Fruit fly (Drosophila melanogaster) whole organism, larva: ENCODE measurements around the gene CG5390.
A peak's percentile ranks its signal among the peaks of the same experiment; 100 is the strongest.

ENCODE experiments used
- noc ChIP-seq: fragments of 200-800 bp; sonication (Bioruptor generic); optimal IDR thresholded peaks from 3 replicates; lab custom pipeline; 2019; ENCODE audit warnings: missing biosample characterization, mild to moderate bottlenecking, missing genetic modification characterization, moderate library complexity

CG5390 gene

DNA sequence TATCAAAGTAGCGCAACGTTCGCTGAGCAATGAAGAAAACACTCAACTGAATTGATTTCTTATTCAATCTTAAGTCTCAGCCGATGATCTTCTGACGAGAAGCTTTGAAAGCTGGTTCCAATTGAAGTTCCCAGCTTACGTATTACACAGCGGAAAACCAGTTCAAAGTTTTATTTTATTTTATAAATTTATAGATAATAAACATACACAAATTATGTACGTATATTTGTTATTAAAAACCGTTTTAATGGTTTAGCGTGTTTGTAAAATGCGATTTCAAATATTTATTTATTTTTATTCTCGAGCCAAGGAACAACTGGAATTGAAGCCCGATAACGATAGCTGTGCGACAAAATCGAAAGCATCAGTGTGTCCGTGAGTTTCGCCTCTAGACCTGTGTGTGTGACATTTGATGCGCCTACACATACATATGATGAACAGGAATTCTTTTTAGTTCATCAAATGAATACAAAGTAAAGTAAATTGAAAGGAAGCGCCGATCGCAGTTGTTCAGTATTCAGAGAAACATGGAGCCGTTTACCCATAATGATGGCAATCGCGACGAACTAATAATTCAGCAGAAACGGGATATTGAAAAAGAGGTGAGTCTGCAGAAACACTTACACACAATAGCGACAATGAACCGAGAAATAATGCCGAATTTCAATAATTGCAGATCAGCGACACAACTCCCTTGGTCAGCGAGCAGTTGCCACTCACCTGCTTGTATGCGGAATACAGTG is at the start of gene CG5390, which contains the start of gene CG4968:
TSS of gene CG5390 (minus strand) at position 77 of the 743 bp plus-strand sequence.
TSS of gene CG4968 (plus strand) at position 405 of the 743 bp plus-strand sequence.
- peak; percentile 59 for TF ChIP-seq noc

DNA sequence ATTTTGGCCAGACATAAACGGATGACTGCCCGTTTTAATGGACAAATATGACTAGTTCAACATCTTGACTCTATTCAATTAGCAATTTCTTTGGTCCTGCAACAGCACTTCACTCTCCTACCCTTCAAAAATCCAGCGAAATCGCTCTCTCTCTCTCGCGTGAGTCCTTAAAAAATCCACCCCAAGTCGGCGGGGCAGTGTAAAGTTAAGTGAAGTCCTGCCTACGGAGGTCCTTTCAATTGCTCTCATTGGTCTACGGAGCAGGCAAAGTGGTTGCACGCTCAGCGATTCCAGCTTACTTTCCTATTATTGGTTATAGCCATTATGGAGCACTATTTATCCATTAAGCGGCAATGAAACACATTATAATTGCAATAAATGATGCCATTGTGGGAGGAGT is 47.5 kb upstream of the CG5390 start, which contains the start of gene CG34367:
TSS of gene CG34367 (minus strand) at position 35 of the 400 bp plus-strand sequence.
- TF ChIP-seq noc: no peak

DNA sequence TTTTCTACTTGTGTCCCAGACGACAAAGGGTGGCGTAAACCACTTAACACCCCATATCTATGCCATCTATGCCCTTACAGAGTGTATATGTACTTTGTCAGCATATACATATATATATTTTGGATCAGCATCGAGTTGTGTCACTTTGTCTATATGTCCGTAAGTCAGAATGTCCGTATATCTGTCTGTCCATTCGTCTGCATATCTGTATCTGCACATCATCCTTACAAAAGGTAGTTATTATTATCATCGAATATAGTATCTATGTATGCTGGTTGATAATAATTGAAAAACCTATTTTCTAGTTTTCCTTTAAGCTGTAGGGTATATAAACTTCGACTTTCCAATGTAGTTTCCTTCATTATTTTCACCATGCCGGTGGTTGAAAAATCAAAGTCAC is 44.7 kb upstream of the CG5390 start:
- no peak for TF ChIP-seq noc

DNA sequence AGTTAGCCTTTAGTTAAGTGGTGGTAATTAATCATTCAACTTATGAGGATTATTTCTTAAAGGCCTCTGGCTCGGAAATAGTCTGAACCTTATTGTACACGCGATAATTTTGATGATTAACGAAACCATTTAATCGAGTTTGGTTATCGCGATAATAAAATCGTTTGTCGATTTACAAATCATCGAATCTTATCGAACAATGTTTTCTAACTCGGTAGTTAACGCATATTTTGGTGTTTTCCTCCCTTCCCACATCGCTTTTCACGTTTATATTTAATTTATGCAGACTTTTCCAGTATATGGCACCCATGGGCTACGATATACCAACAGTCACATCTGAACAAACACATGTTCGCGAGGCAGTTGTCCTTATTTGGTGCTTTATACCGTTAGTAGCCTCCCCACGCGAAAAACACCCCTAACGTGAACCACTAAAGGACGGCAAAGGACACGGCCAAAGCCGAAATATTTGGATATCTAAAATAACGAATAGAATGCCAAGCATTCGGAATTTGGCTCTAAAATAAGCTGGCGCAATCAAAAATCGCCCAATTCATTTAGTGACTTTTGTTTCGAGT is 37.7 kb upstream of the CG5390 start, which contains the start of gene Frmd5:
TSS of gene Frmd5 (plus strand) at position 414 of the 578 bp plus-strand sequence.
- no peak for TF ChIP-seq noc

DNA sequence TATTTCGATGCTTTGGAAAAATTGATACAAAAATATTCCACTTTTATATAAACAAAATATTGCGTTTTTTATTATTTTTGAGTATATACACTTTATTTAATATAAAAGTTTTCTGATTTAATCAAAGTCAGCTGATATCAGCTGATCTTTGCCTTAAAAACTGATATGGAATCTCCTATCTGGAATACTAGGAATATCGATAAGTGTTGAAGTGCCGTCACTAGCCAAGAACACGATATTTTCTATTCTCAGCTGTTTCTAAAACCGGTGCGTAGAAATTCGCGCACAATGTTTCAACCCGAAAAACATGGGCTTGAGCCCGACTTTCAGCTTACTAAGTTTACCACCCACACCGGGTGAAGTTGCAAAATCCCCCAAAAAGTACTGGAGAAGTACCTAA is 36.1 kb upstream of the CG5390 start, which contains the start of gene Sps2:
TSS of gene Sps2 (plus strand) at position 124 of the 400 bp plus-strand sequence.
- no peak for TF ChIP-seq noc

DNA sequence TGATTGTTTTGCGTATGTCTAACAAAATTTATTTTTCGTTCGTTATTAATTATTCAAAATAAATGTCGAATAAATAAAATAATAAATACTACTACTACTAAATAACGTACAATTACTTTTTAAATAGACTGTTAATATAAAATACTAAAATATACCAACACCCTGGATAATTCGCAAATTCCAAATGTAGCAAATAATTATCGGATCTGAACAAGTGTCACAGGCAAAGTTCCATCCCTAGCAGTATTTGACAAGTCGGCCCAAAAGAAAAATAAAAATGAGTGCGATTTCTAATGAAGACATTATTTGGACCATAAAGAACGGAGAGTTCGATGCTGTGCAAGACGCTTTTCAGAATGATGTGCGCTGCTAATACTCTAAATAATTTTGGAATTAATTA is 35.0 kb upstream of the CG5390 start, which contains the start of gene CG31715:
TSS of gene CG31715 (plus strand) at position 212 of the 400 bp plus-strand sequence.
- TF ChIP-seq noc: peak; percentile 14

DNA sequence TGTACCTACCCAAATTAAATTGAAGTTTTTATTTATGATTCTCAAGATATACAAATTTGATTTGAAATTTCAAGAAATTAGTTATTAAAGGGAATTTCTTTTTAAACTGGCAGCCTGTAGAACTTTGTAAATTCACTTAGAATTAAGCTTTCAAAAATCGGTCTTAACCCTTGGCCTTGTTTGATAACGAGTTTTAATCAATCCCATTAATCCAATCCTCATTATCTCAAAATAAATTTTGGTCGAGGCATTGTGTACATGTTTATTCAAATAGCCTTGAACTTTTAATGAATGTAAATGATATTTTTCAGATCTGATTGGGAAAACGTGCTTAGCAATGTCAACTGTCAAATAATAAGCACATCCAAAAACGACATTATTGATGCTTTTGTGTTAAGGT is 33.4 kb upstream of the CG5390 start:
- no peak for TF ChIP-seq noc

DNA sequence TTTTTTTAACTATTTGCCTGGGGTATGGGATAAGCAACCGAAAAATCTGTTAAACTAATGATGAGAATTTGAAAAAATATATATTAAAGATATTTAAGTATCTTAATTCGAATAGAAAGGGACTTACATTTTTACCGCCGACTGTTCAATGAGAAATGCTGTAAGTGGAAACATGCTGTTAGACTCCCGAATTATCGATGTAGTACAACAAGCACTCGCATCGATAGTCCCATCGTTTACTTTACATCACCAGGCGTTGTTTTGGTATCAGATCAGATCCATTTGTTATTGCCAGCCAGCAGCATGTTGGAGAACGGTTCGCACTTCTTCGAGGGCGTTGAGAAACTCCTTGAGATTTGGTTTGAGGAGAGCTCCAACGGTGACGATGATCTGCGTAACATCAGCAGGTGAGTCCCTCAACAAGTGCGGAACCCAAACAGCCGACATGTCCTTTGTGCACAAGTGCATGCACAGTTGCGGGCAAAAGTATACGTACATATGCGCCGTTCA is 32.9 kb upstream of the CG5390 start, which contains the start of gene SamDC:
TSS of gene SamDC (plus strand) at position 246 of the 510 bp plus-strand sequence.
- no peak for TF ChIP-seq noc

DNA sequence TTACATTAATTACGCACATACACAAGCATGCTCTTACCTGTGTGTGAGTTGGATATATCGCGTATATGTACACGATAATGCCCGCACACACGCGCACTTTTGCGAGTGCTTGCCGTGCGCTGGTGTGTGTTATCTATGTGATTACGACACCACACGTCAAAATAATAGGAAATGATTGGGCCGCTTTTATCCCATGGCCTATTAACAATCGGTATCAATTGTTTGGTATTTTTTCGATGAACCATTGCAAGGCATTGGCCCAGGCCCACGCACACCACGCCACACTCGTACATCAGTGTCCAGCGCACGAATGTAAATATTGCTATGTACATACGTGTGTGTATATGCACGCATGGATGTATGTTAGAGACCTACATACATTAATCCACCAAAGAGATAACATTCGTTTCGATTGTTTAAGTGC is 28.5 kb upstream of the CG5390 start:
- peak; percentile 89 for TF ChIP-seq noc

DNA sequence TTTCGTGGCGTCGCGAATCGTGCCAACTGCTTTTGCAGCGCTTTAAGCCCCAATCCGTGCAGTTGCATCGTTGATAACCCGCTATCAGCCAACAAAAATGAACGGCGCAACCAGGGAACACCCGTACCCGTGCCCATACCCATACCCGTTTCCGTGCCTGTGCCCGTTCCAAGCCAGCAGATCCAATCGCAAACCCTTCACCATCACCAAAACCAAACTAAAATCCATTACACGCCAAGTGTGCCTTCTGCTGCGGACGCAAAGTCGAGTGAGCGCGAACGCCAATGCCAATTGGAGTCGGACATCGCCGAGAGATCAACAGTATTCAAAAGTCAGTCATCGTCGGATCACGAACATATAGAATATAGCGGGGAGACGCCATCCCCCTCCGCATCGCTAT is 27.8 kb upstream of the CG5390 start:
- no peak for TF ChIP-seq noc

DNA sequence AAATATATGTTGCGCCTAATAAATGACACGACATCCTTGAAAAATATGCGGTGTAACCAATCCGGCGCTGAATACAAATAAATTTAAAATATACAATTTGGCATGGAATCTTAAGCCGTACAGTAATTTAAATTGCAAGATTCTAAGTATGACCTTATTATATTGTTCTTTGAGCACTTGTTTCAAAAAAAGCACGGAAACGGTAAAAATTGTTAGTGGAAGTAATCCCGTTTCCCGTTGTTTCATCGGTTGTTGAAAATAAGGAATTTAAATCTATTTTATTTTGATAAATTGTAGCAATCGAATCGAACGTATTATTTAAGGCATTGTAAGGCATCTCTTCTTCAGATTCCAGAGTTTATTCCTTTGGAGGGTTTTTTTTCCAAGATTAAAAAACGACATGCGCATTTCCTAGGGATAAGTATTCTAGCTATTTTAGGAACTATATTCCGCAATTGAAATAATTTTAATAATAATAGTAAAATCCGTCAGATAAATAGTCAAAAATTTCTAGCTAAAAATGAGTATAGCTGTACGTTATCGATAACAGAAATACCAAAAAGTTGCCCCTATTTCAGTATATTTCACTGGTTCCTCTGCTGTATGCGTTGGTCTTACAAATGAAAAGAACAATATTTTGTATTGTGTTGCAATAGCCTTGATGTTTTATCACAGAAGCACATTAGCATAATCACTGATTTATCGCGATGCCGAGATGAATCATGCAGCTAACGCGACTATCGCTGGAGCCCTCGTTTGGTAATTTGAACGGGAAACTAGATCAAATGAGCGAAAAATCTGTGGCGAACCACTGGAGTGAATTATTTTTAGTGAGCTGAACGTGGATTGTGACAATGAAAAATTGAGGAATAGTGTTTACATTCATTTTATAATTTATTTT is 26.9 kb upstream of the CG5390 start, which contains the start of gene GATAd:
TSS of gene GATAd (plus strand) at position 644 of the 901 bp plus-strand sequence.
- no peak for TF ChIP-seq noc

DNA sequence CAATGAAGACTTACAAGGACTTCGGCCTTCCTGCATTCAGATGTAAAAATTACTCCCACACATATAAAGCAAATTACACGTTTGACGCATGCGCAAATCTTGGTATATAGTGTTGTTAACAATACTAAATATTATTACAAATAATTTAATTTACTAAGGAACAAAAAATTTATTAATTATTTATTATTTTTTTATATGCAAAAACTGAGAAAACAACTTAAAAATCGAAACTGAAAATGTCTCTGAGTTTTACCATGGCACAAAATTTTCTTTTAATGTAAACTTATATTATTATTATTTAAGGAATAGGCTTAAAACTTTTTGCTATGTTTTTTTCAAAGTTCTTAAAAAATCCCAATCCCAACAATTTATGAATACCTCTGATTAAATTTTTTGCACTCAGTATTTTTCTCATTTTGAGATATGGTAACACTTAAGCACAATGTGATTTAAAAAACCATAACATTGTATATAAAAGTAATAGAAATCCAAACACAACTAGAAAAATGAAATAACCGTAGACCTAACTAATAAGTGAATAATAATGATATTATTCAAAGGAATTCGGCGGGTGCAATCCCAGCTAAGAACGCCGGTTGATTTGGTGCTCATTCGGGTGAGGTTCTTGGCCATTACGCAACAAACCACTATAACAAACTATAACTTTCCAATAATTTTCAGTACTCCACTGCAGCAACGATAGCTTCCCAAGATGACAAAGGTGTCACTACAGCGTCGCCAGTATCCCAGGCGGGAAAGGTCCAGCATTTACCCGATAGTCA is 24.9 kb upstream of the CG5390 start, which contains the start of the genes Schip1 and Cox10:
TSS of gene Schip1 (minus strand) at position 51 of the 782 bp plus-strand sequence.
TSS of gene Cox10 (plus strand) at position 406 of the 782 bp plus-strand sequence.
- TF ChIP-seq noc: no peak

DNA sequence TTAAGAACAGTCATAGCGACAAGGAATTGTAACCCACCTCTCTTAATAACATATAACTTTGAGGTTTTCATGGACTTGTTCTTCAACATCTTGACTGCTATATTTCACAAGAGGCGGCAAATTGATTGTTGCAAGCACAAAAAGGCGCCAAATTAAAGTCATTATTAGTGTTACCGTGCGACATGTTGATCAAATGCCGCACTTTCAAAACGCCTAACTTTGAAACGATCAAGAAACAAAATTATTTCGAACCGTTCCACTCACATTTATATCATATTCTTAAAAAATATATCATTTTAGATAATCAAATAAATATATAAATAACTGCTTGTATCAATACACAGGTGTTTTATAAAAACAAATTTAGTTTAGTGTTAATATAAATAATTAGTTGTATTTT is 21.4 kb upstream of the CG5390 start, which contains the start of gene RnrL:
TSS of gene RnrL (minus strand) at position 154 of the 400 bp plus-strand sequence.
- TF ChIP-seq noc: no peak

DNA sequence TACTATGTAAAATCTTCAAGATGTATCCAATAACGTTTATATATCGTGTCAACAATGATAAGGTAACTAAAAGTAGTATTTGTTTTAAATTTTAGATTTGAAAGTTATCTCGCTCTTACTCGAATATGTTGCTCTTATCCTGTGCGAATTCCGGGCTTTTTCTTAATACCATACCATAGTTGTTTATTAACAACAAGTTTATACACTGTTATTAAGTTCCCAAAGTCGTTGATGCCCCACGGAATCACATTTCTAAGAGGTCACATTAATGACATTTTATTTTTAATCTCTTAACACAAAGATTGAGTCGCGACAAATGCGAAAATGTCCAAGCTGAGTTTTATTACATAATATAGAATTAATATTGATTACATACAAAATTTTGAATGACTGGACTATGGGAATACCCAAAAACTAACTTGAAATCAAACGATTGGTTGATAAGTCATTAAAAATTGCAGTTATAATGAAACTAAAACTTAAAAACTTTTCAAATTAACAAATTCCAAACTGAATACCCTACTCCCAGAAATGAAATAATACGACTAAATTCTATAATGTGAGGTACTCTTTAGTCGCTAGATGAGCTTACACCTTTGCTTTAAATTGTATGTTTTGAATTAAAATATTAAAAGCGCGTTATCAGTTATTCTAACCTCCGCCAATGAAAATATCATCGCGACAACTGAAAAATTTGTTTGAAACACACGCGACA is 16.5 kb upstream of the CG5390 start, which contains the start of gene CG5381:
TSS of gene CG5381 (minus strand) at position 330 of the 715 bp plus-strand sequence.
- TF ChIP-seq noc: peak; percentile 62
